Worm (Caenorhabditis elegans): ENCODE data around the gene fem-2.

DNA sequence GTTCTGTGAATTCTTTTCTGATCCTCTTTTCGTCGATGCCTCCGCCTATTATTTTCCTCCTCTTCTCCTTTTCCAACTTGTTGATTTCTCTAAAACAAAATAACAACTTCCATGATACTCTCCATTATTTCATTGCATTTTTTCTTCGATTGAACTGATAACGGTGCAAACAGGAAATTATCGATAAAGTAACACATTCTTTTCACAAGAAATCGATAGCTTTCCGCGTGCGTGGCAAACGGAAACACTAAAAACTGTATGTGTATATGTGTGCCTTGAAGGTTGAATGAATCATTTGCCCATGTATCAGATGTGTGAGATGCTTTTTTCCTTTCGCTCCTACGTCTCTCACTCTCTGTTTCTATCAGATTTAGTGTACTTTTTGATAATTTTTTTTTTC is 17.2 kb upstream of the fem-2 start:
- TF ChIP-seq aly-1 (tag; optimal IDR thresholded peaks at IDR 0.05) (no peak), ama-1 (optimal IDR thresholded peaks at IDR 0.05) (no peak), tra-4 (tag; optimal IDR thresholded peaks at IDR 0.05) (no peak), ets-7 (tag; optimal IDR thresholded peaks at IDR 0.05) (no peak), hnd-1 (tag; optimal IDR thresholded peaks at IDR 0.05) (no peak), tbx-37 (GFP tag; conservative IDR thresholded peaks at IDR 0.05) (no peak), hmg-4 (GFP tag; optimal IDR thresholded peaks at IDR 0.05) (no peak), F13C5.2 (tag; optimal IDR thresholded peaks at IDR 0.05) (no peak), ceh-36 (tag; optimal IDR thresholded peaks at IDR 0.05) (no peak)

All from whole organism, early embryonic.